Worm (Caenorhabditis elegans): ENCODE results near the gene C06B8.7.
A peak's percentile ranks its signal among the peaks of the same experiment; 100 is the strongest.

The C06B8.7 gene

DNA sequence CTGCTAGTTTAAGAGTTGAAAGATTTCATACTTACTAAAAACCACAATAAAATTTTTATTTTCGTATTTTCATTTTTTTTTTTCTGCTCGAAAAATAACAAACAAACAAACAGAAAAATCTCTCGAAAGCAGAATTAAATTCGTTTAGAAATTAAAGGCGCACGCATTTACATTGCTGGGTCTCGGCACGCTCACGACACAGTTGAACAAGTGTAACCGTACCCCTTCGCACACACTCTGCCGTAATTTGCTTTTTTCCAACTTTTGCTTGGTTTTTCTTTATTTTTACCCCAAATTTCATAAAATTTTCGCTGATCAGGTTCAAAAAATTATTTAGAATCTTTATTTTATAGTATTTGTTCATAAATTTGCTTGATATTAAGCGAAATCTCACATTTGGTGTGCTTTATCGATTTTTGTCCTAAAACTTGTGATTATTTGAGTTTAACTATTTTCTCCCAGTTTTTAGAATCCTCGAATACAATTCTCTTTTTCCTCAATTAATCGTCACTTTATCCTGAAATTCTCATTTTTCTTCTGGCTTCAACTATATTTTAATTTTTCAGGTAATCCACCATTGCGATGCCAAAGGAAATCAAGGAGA, 13.2 kb downstream of the C06B8.7 start, which contains the start of gene rpl-38:
Gene rpl-38 (plus strand): TSS at position 554 of the 604 bp plus-strand sequence.
- TF ChIP-seq tlf-1 (GFP tag; optimal IDR thresholded peaks at IDR 0.05) = peak; percentile 63
- TF ChIP-seq hmg-20 (GFP tag; IDR thresholded peaks at IDR 0.05) = peak; percentile 19; the same call in 1 of the 2 replicates
- peak; percentile 70 for TF ChIP-seq xnd-1 (tag; optimal IDR thresholded peaks at IDR 0.05)
- TF ChIP-seq B0261.1 (tag; optimal IDR thresholded peaks at IDR 0.05) = peak; percentile 46
- peak; percentile 49 for TF ChIP-seq madf-8 (GFP tag; conservative IDR thresholded peaks at IDR 0.05)
- TF ChIP-seq him-1 (tag; optimal IDR thresholded peaks at IDR 0.05) = peak; percentile 76
- peak; percentile 66 for TF ChIP-seq dox-1 (GFP tag; IDR thresholded peaks at IDR 0.05)
- peak; percentile 63 for TF ChIP-seq snpc-1.1 (tag; optimal IDR thresholded peaks at IDR 0.05; ENCODE audit: insufficient read depth)
- TF ChIP-seq egl-18 (GFP tag; IDR thresholded peaks at IDR 0.05) = no peak
- peak; percentile 62 for TF ChIP-seq ceh-27 (GFP tag; optimal IDR thresholded peaks at IDR 0.05)
- no peak for TF ChIP-seq zim-3 (tag; optimal IDR thresholded peaks at IDR 0.05)
- TF ChIP-seq atf-7 (tag; optimal IDR thresholded peaks at IDR 0.05) = no peak
- no peak for TF ChIP-seq let-607 (tag; optimal IDR thresholded peaks at IDR 0.05)
- TF ChIP-seq ZK185.1 (tag; optimal IDR thresholded peaks at IDR 0.05; ENCODE audit: poor library complexity, severe bottlenecking) = peak; percentile 50
- TF ChIP-seq attf-6 (GFP tag; IDR thresholded peaks at IDR 0.05) = peak; percentile 46; the same call in 1 of the 2 replicates
- peak; percentile 52 for TF ChIP-seq ekl-4 (GFP tag; IDR thresholded peaks at IDR 0.05)
- no peak for TF ChIP-seq rec-8 (tag; optimal IDR thresholded peaks at IDR 0.05)
- peak; percentile 38; the same call in 1 of the 2 replicates for TF ChIP-seq ceh-100 (GFP tag; IDR thresholded peaks at IDR 0.05)
- TF ChIP-seq pbrm-1 (GFP tag; IDR thresholded peaks at IDR 0.05) = peak; percentile 90
- TF ChIP-seq ceh-91 (GFP tag; IDR thresholded peaks at IDR 0.05) = peak; percentile 66
- TF ChIP-seq die-1 (tag; optimal IDR thresholded peaks at IDR 0.05) = no peak
- TF ChIP-seq F23B12.7 (tag; optimal IDR thresholded peaks at IDR 0.05; ENCODE audit: insufficient read depth) = peak; percentile 78
- TF ChIP-seq efl-1 (GFP tag; optimal IDR thresholded peaks at IDR 0.05) = peak; percentile 58
- TF ChIP-seq madf-3 (GFP tag; IDR thresholded peaks at IDR 0.05) = peak; percentile 58; the same call in 1 of the 2 replicates
- TF ChIP-seq F52B5.7 (tag; optimal IDR thresholded peaks at IDR 0.05) = no peak
- peak; percentile 75 for TF ChIP-seq mcd-1 (GFP tag; IDR thresholded peaks at IDR 0.05)
- no peak for TF ChIP-seq snpc-4 (GFP tag; optimal IDR thresholded peaks at IDR 0.05)
- peak; percentile 68 to 79 (median 76) for TF ChIP-seq snpc-4 (tag; optimal IDR thresholded peaks at IDR 0.05)
- 0 out of 2 replicates have a peak, but pooled peaks have one; percentile 45 for TF ChIP-seq C17E4.6 (GFP tag; IDR thresholded peaks at IDR 0.05)
- no peak for TF ChIP-seq Y56A3A.18 (GFP tag; IDR thresholded peaks at IDR 0.05)
- no peak for TF ChIP-seq F57C9.4 (tag; optimal IDR thresholded peaks at IDR 0.05)
- TF ChIP-seq attf-5 (GFP tag; optimal IDR thresholded peaks at IDR 0.05) = peak; percentile 11
- peak; percentile 60; the same call in 1 of the 2 replicates for TF ChIP-seq hsf-1 (GFP tag; IDR thresholded peaks at IDR 0.05)
- TF ChIP-seq mel-28 (tag; optimal IDR thresholded peaks at IDR 0.05; ENCODE audit: borderline replicate concordance) = peak; percentile 2
- TF ChIP-seq Y53G8AR.9 (GFP tag; conservative IDR thresholded peaks at IDR 0.05) = peak; percentile 79
- TF ChIP-seq attf-3 (GFP tag; conservative IDR thresholded peaks at IDR 0.05) = peak; percentile 67
- TF ChIP-seq Y95B8A.8 (GFP tag; IDR thresholded peaks at IDR 0.05) = 0 out of 2 replicates have a peak, but pooled peaks have one; percentile 48
- peak; percentile 75 for TF ChIP-seq F49E8.2 (tag; optimal IDR thresholded peaks at IDR 0.05; ENCODE audit: insufficient read depth)
- peak; percentile 78 for TF ChIP-seq lin-40 (tag; optimal IDR thresholded peaks at IDR 0.05)
- TF ChIP-seq F22D6.2 (tag; optimal IDR thresholded peaks at IDR 0.05) = no peak
- TF ChIP-seq tbp1 (GFP tag; optimal IDR thresholded peaks at IDR 0.05) = peak; percentile 70
- peak; percentile 85 for TF ChIP-seq nfyb-1 (GFP tag; IDR thresholded peaks at IDR 0.05)
- TF ChIP-seq lag-1 (GFP tag; IDR thresholded peaks at IDR 0.05) = no peak
- TF ChIP-seq ztf-18 (tag; optimal IDR thresholded peaks at IDR 0.05) = peak; percentile 31
- TF ChIP-seq B0336.3 (GFP tag; IDR thresholded peaks at IDR 0.05) = peak; percentile 40; the same call in 1 of the 2 replicates
- TF ChIP-seq B0019.2 (GFP tag; conservative IDR thresholded peaks at IDR 0.05) = peak; percentile 37; the same call in 1 of the 2 replicates
